Worm (Caenorhabditis elegans) whole organism, L4 larva: Measurements from ENCODE around the gene egg-1.
A peak's percentile ranks its signal among the peaks of the same experiment; 100 is the strongest.

Source experiments
- F44E2.7 ChIP-seq: fragments of 200-800 bp; sonication (Bioruptor generic); IDR thresholded peaks from 2 replicates; pipeline ENCODE4 v2.1.2; 2022; ENCODE audit warnings: missing genetic modification characterization, missing compliant biosample characterization
- T26A8.4 ChIP-seq: fragments of 200-800 bp; sonication (Bioruptor generic); IDR thresholded peaks from 2 replicates; pipeline ENCODE4 v1.3.6; 2022; ENCODE audit warnings: missing genetic modification characterization, missing compliant biosample characterization
- Y48G9A.11 ChIP-seq: fragments of 200-800 bp; sonication (Bioruptor generic); IDR thresholded peaks from 2 replicates; pipeline ENCODE4 v1.3.6; 2022; ENCODE audit warnings: missing genetic modification reagents, missing genetic modification characterization, missing compliant biosample characterization
- Y5F2A.4 ChIP-seq: fragments of 200-800 bp; sonication (Bioruptor generic); optimal IDR thresholded peaks from 2 replicates; lab custom pipeline; 2018; ENCODE audit warnings: mild to moderate bottlenecking, missing genetic modification characterization, missing compliant biosample characterization
- ZK337.2 ChIP-seq: fragments of 200-800 bp; sonication (Bioruptor generic); IDR thresholded peaks from 2 replicates; pipeline ENCODE4 v1.3.6; 2022; ENCODE audit warnings: missing genetic modification reagents, missing genetic modification characterization, missing compliant biosample characterization
- ceh-44 ChIP-seq: fragments of 200-800 bp; sonication (Bioruptor generic); IDR thresholded peaks from 2 replicates; pipeline ENCODE4 v1.3.6; 2022; ENCODE audit warnings: missing genetic modification reagents, missing genetic modification characterization, missing compliant biosample characterization
- ctbp-1 ChIP-seq: fragments of 200-800 bp; sonication (Bioruptor generic); IDR thresholded peaks from 2 replicates; pipeline ENCODE4 v1.3.6; 2022; ENCODE audit warnings: missing genetic modification reagents, missing genetic modification characterization, missing compliant biosample characterization
- daf-16 ChIP-seq, 3 experiments: sonication (generic microtip); optimal IDR thresholded peaks; 2 replicates each; lab custom pipeline; 2016 to 2017; ENCODE audit warnings: missing genetic modification characterization in 3 of 3, missing genetic modification reagents in 3 of 3, mild to moderate bottlenecking in 2 of 3, missing compliant biosample characterization in 2 of 3, missing biosample characterization in 1 of 3, moderate library complexity in 1 of 3
- hmg-1.1 ChIP-seq: fragments of 200-800 bp; sonication (Bioruptor generic); IDR thresholded peaks from 2 replicates; pipeline ENCODE4 v1.3.6; 2022; ENCODE audit warnings: missing genetic modification reagents, missing genetic modification characterization, missing compliant biosample characterization
- lin-15B ChIP-seq: fragments of 150-350 bp; sonication (generic microtip); optimal IDR thresholded peaks from 3 replicates; lab custom pipeline; 2014; ENCODE audit warnings: missing biosample characterization, missing genetic modification characterization
- lin-29 ChIP-seq: fragments of 200-800 bp; sonication (Bioruptor generic); IDR thresholded peaks from 2 replicates; pipeline ENCODE4 v1.3.6; 2022; ENCODE audit warnings: missing genetic modification reagents, missing genetic modification characterization, missing compliant biosample characterization
- lir-3 ChIP-seq: sonication (generic microtip); optimal IDR thresholded peaks from 2 replicates; lab custom pipeline; 2016; ENCODE audit warnings: mild to moderate bottlenecking, missing genetic modification characterization, missing compliant biosample characterization
- madf-5 ChIP-seq, 2 experiments: fragments of 200-800 bp; sonication (Bioruptor generic); IDR thresholded peaks; 2 replicates each; pipeline ENCODE4 v1.3.6; 2022; ENCODE audit warnings: missing compliant biosample characterization in 2 of 2, missing genetic modification characterization in 2 of 2
- mdl-1 ChIP-seq, 2 experiments: fragments of 150-350 bp in 1 of 2; sonication (generic microtip) in 1 of 2; optimal IDR thresholded peaks; 2 replicates each; lab custom pipeline; 2014 to 2017; ENCODE audit warnings: missing biosample characterization in 2 of 2, missing genetic modification characterization in 2 of 2
- mes-2 ChIP-seq: sonication (generic microtip); optimal IDR thresholded peaks from 2 replicates; lab custom pipeline; 2016; ENCODE audit warnings: missing genotype, mild to moderate bottlenecking, missing genetic modification characterization, missing compliant biosample characterization; ENCODE audit not compliant: poor library complexity, severe bottlenecking
- nhr-48 ChIP-seq: sonication (generic microtip); optimal IDR thresholded peaks from 2 replicates; lab custom pipeline; 2016; ENCODE audit warnings: mild to moderate bottlenecking, missing genetic modification characterization, missing compliant biosample characterization
- nhr-76 ChIP-seq: fragments of 150-350 bp; optimal IDR thresholded peaks from 2 replicates; lab custom pipeline; 2014; ENCODE audit warnings: missing biosample characterization, missing genetic modification characterization
- pha-4 ChIP-seq, 2 experiments: fragments of 150-350 bp in 1 of 2; fragments of 200-800 bp in 1 of 2; sonication (Bioruptor generic) in 1 of 2; IDR thresholded peaks in 1 of 2; optimal IDR thresholded peaks in 1 of 2; 2 replicates each; pipeline versions ENCODE4 v1.3.6 to Lab custom; 2014 to 2022; ENCODE audit warnings: missing genetic modification characterization in 2 of 2, missing genetic modification reagents in 2 of 2, missing biosample characterization in 1 of 2, missing compliant biosample characterization in 1 of 2
- unc-130 ChIP-seq: sonication (generic microtip); optimal IDR thresholded peaks from 2 replicates; lab custom pipeline; 2016; ENCODE audit warnings: missing genetic modification reagents, missing genetic modification characterization, missing compliant biosample characterization
- vab-7 ChIP-seq: fragments of 200-800 bp; sonication (Bioruptor generic); IDR thresholded peaks from 2 replicates; pipeline ENCODE4 v1.3.6; 2022; ENCODE audit warnings: missing genetic modification reagents, missing genetic modification characterization, missing compliant biosample characterization
- zip-2 ChIP-seq: fragments of 150-350 bp; optimal IDR thresholded peaks from 2 replicates; lab custom pipeline; 2014; ENCODE audit warnings: missing biosample characterization, missing genetic modification characterization

egg-1 gene

DNA sequence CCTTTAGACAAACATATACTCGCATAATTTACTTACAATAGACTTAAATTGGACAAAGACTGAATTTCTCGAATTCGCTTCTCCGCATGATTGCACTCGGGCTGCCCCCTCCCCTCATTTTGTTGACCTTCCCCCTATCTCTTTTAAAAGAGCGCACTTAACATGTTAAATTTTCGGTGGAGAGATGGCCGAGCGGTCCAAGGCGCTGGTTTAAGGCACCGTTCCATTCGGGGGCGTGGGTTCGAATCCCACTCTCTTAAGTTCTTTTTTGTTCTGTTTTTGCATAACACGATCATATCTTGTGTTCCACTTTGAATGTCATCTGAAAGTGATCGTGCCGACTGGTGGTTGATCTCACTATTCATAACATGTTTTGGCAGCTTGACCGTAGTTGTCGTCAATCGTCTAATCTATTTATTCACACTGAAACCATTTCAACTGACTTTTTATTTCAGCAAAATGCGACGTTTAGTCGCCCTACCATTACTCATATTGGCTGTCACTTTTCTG, 41.8 kb downstream of the egg-1 start, which contains the start of gene cutl-23 (continued):
- no peak for TF ChIP-seq lin-15B (tag; lab: Kevin White, UChicago)
- TF ChIP-seq Y48G9A.11 (GFP tag; lab: Robert Waterston, UW), result peak; percentile 77
- peak; percentile 60; the same call in 1 of the 2 replicates for TF ChIP-seq T26A8.4
- no peak for TF ChIP-seq nhr-76 (tag; lab: Kevin White, UChicago)
- TF ChIP-seq nhr-48 (tag; lab: Kevin White, UChicago), result no peak
- TF ChIP-seq pha-4 (GFP tag; IDR thresholded peaks at IDR 0.05; lab: Robert Waterston, UW), result peak; percentile 83; the same call in 1 of the 2 replicates
- no peak for TF ChIP-seq pha-4 (tag; optimal IDR thresholded peaks at IDR 0.05; lab: Kevin White, UChicago)
- peak in 1 of 2 experiments; percentile 34 for TF ChIP-seq daf-16 (GFP tag; optimal IDR thresholded peaks at IDR 0.05; lab: Kevin White, UChicago)
- TF ChIP-seq daf-16 (tag; optimal IDR thresholded peaks at IDR 0.05; lab: Kevin White, UChicago), result no peak
- peak; percentile 61; the same call in 1 of the 2 replicates for TF ChIP-seq ceh-44 (GFP tag; lab: Robert Waterston, UW)
- TF ChIP-seq mes-2 (tag; lab: Kevin White, UChicago), result peak; percentile 77
- TF ChIP-seq ctbp-1 (GFP tag; lab: Robert Waterston, UW), result peak; percentile 72
- TF ChIP-seq vab-7 (GFP tag; lab: Robert Waterston, UW), result peak; percentile 86
- TF ChIP-seq mdl-1 (tag; optimal IDR thresholded peaks at IDR 0.05; lab: Kevin White, UChicago), result no peak
- no peak for TF ChIP-seq zip-2 (tag; lab: Kevin White, UChicago)
- peak; percentile 49; the same call in 1 of the 2 replicates for TF ChIP-seq hmg-1.1 (GFP tag; lab: Robert Waterston, UW)
- peak; percentile 69 for TF ChIP-seq lir-3 (tag; lab: Kevin White, UChicago)
- no peak for TF ChIP-seq ZK337.2 (GFP tag; lab: Robert Waterston, UW)
- TF ChIP-seq Y5F2A.4 (GFP tag; lab: Kevin White, UChicago), result peak; percentile 35
- peak; percentile 59; the same call in 1 of the 2 replicates for TF ChIP-seq F44E2.7 (GFP tag; lab: Robert Waterston, UW)
- no peak for TF ChIP-seq lin-29
- peak; percentile 51 for TF ChIP-seq unc-130 (GFP tag; lab: Kevin White, UChicago)
- TF ChIP-seq madf-5 (GFP tag; IDR thresholded peaks at IDR 0.05; lab: Robert Waterston, UW), result peak in 1 of 2 experiments; percentile 60; a peak in 1 of 4 replicates
